Fruit fly (Drosophila melanogaster) whole organism: ENCODE results near the gene Iru.

Experiments
- CG8478 ChIP-seq: fragments of >200 bp; optimal IDR thresholded peaks from 2 replicates; lab custom pipeline; 2018; ENCODE audit warnings: inconsistent platforms
- Dll ChIP-seq: fragments of >200 bp; optimal IDR thresholded peaks from 2 replicates; lab custom pipeline; 2017
- EcR ChIP-seq, 2 experiments: fragments of >200 bp; optimal IDR thresholded peaks; 2 replicates each; lab custom pipeline; 2017; ENCODE audit warnings: missing biosample characterization in 2 of 2, missing genetic modification characterization in 2 of 2, missing genetic modification reagents in 2 of 2
- psq ChIP-seq: fragments of >200 bp; optimal IDR thresholded peaks from 2 replicates; lab custom pipeline; 2017
- usp ChIP-seq: fragments of >200 bp; optimal IDR thresholded peaks from 2 replicates; lab custom pipeline; 2017; ENCODE audit warnings: missing biosample characterization, missing genetic modification characterization, mixed read lengths

- TF ChIP-seq usp (GFP tag; lab: Kevin White, UChicago) (no peak), psq (lab: Kevin White, UChicago) (no peak), Dll (lab: Kevin White, UChicago) (no peak), EcR (GFP tag; optimal IDR thresholded peaks at IDR 0.05; lab: Kevin White, UChicago) (no peak), CG8478 (lab: Kevin White, UChicago) (no peak)
Measured at dm6 chr3R:8976073-8976593, 30.1 kb upstream of the Iru start.
